Fruit fly (Drosophila melanogaster): ENCODE measurements around the gene CG17928.

The CG17928 gene

DNA sequence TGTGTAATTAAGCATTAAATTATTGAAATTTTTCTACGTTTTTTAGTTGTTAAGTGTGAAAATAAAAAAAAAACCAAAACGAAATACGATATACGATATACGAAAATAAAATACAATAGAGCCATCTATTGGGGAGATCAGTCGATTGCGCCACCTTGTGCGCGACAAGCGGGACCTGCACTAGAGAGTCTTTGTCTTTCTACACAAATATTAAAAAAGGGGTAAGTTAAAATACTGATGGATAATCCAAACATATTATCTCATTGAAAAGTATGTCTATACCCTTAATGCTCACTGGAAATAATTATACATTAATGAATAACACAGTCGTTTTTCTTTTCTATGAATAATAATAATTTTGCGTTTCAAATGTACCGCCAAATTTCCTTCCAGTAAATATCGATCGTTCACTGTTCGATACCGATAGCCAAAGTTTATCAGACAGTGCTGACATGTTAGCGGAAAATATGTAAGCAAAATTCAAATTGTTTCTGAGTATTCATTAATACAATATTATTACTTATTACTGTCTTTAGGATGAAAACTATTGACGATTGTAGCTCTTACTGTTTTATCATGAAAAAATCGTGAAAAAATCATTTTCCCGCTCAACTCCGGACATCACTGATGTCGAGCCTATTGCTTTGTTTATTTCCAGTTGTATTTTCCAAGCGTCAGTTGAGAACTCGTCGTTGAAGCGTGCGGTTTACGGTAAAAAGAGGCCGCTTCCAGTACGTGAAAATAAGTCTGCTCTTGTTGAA, 24.8 kb downstream of the CG17928 start, which contains the start of gene mdy (continued):
- TF ChIP-seq CG9215 (GFP tag; IDR thresholded peaks at IDR 0.05) (no peak), Nf-YB (GFP tag; optimal IDR thresholded peaks at IDR 0.05) (peak; percentile 23), CG8290 (GFP tag; optimal IDR thresholded peaks at IDR 0.05) (peak; percentile 68), CG8290 (tag; optimal IDR thresholded peaks at IDR 0.05) (peak in 1 of 2 experiments; percentile 66), CG10979 (tag; optimal IDR thresholded peaks at IDR 0.05) (peak; percentile 38), D19B (GFP tag; optimal IDR thresholded peaks at IDR 0.05) (peak; percentile 36), Mes4 (GFP tag; optimal IDR thresholded peaks at IDR 0.05) (no peak), Ets65A (GFP tag) (peak; percentile 73), Atf3 (GFP tag; optimal IDR thresholded peaks at IDR 0.05) (peak; percentile 16), fu2 (GFP tag; optimal IDR thresholded peaks at IDR 0.05) (peak; percentile 52), gce (GFP tag; IDR thresholded peaks at IDR 0.05) (peak; percentile 29; the same call in 1 of the 3 replicates), sens-2 (GFP tag; IDR thresholded peaks at IDR 0.05) (no peak), pum (GFP tag; optimal IDR thresholded peaks at IDR 0.05) (peak; percentile 2), Dll (GFP tag; IDR thresholded peaks at IDR 0.05; ENCODE audit: partially characterized antibody) (peak; percentile 69), Sox100B (GFP tag; optimal IDR thresholded peaks at IDR 0.05) (no peak), Hey (tag; optimal IDR thresholded peaks at IDR 0.05) (no peak), CG11696 (GFP tag; IDR thresholded peaks at IDR 0.05) (no peak), org-1 (GFP tag; optimal IDR thresholded peaks at IDR 0.05) (peak; percentile 7), CG14860 (GFP tag; IDR thresholded peaks at IDR 0.05; ENCODE audit: partially characterized antibody) (peak; percentile 52; the same call in 1 of the 3 replicates), CG8924 (tag; optimal IDR thresholded peaks at IDR 0.05) (peak; percentile 74), Doc2 (GFP tag; IDR thresholded peaks at IDR 0.05) (no peak), trem (tag; optimal IDR thresholded peaks at IDR 0.05) (peak; percentile 23), crc (GFP tag; optimal IDR thresholded peaks at IDR 0.05) (no peak), HHEX (GFP tag; optimal IDR thresholded peaks at IDR 0.05) (no peak), Fer2 (tag; optimal IDR thresholded peaks at IDR 0.05) (no peak), sisA (GFP tag; IDR thresholded peaks at IDR 0.05) (peak; percentile 62), ATbp (GFP tag; optimal IDR thresholded peaks at IDR 0.05) (peak; percentile 44), CG9876 (GFP tag; optimal IDR thresholded peaks at IDR 0.05) (peak; percentile 26), dm (GFP tag; optimal IDR thresholded peaks at IDR 0.05) (no peak), fd96Cb (tag; optimal IDR thresholded peaks at IDR 0.05) (peak; percentile 12), Dp (GFP tag; optimal IDR thresholded peaks at IDR 0.05) (peak; percentile 89), CG15696 (tag; optimal IDR thresholded peaks at IDR 0.05) (peak; percentile 15), CG12155 (GFP tag; optimal IDR thresholded peaks at IDR 0.05) (peak; percentile 41), CG43689 (GFP tag; IDR thresholded peaks at IDR 0.05) (no peak), Eip74EF (GFP tag; optimal IDR thresholded peaks at IDR 0.05) (peak in 1 of 2 experiments; percentile 17), Drgx (GFP tag; IDR thresholded peaks at IDR 0.05) (peak; percentile 57; the same call in 1 of the 2 replicates), phol (tag; optimal IDR thresholded peaks at IDR 0.05) (peak; percentile 57), Neu2 (GFP tag; optimal IDR thresholded peaks at IDR 0.05; ENCODE audit: borderline replicate concordance) (no peak), CG18262 (tag; optimal IDR thresholded peaks at IDR 0.05) (peak; percentile 68), Opbp (GFP tag; IDR thresholded peaks at IDR 0.05; ENCODE audit: partially characterized antibody) (no peak; the same call in 2 of the 3 replicates), repo (GFP tag; optimal IDR thresholded peaks at IDR 0.05) (peak; percentile 22), Ada2b (GFP tag; IDR thresholded peaks at IDR 0.05) (peak; percentile 40), maf-S (GFP tag; optimal IDR thresholded peaks at IDR 0.05) (peak; percentile 23), E2f2 (GFP tag; IDR thresholded peaks at IDR 0.05) (peak; percentile 92), C15 (GFP tag; IDR thresholded peaks at IDR 0.05) (no peak), amos (GFP tag; IDR thresholded peaks at IDR 0.05; ENCODE audit: partially characterized antibody) (no peak), vfl (GFP tag; optimal IDR thresholded peaks at IDR 0.05) (peak; percentile 62), Dip3 (GFP tag; optimal IDR thresholded peaks at IDR 0.05) (peak; percentile 0), eve (GFP tag; optimal IDR thresholded peaks at IDR 0.05) (peak in 1 of 2 experiments; percentile 45)
